ENCODE assay signal across 3 fruit fly cellular contexts in the genomic region with DNA sequence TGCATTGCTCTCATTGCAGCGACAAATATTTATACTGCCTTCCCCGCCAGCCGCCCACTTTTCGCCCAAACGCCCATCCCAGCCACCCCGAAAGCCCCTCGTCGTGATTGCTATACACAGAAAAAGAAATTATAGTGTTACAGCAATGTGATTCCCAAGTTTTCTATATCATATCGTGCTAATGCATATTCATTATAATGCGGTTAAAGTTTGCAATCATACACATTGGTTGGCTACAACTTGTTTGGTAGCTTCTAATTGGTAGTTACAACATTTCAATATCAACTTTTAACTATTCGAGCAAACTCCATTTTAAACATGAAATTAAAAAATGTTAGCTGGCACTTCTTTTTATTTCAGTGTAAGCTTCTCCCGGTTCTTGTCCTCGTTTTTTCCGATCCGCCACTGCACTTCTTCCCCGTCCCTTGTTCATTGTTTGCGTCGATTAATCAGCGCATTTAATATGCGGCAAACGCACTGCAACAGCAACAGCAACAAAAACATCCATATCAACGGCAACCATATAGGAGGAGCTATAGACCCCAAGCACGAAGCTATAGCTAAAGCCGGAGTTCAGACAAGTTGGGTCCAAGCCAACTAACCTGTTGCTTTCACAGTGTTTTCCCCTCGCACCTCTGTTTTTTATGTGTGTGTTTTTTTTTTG.
A peak's percentile ranks its signal among the peaks of the same experiment; 100 is the strongest.
TF ChIP-seq lines count a peak whose summit lies in the region.

No protein-coding gene starts in this region.

TF ChIP-seq in whole organism, embryonic, 481 proteins besides CTCF, POLR2A, EP300 and RAD21 (continued from another document and continues in another):
- TF ChIP-seq bab2 (GFP tag; optimal IDR thresholded peaks at IDR 0.05; lab: Kevin White, UChicago) (peak; percentile 16), CG10979 (tag; optimal IDR thresholded peaks at IDR 0.05; lab: Kevin White, UChicago) (peak; percentile 57), az2 (GFP tag; optimal IDR thresholded peaks at IDR 0.05; lab: Kevin White, UChicago) (peak; percentile 21), NC2β (GFP tag; optimal IDR thresholded peaks at IDR 0.05; lab: Kevin White, UChicago) (no peak), Oli (tag; optimal IDR thresholded peaks at IDR 0.05; lab: Kevin White, UChicago) (peak; percentile 28), CG2712 (tag; optimal IDR thresholded peaks at IDR 0.05; lab: Kevin White, UChicago) (peak; percentile 40), phol (tag; optimal IDR thresholded peaks at IDR 0.05; lab: Kevin White, UChicago) (peak; percentile 58), Drgx (GFP tag; IDR thresholded peaks at IDR 0.05; lab: Robert Waterston, UW) (peak; percentile 75), lbe (GFP tag; optimal IDR thresholded peaks at IDR 0.05; lab: Kevin White, UChicago) (peak; percentile 18), Scr (GFP tag; IDR thresholded peaks at IDR 0.05; lab: Robert Waterston, UW; ENCODE audit: partially characterized antibody) (no peak), CG13424 (tag; optimal IDR thresholded peaks at IDR 0.05; lab: Kevin White, UChicago) (peak; percentile 12), CG18262 (tag; optimal IDR thresholded peaks at IDR 0.05; lab: Kevin White, UChicago) (peak; percentile 41), cad (GFP tag; optimal IDR thresholded peaks at IDR 0.05; lab: Kevin White, UChicago) (no peak), CG6813 (GFP tag; optimal IDR thresholded peaks at IDR 0.05; lab: Kevin White, UChicago) (peak; percentile 5), Blimp-1 (GFP tag; optimal IDR thresholded peaks at IDR 0.05; lab: Kevin White, UChicago) (peak; percentile 47), CG16779 (GFP tag; IDR thresholded peaks at IDR 0.05; lab: Robert Waterston, UW) (no peak), D (optimal IDR thresholded peaks at IDR 0.05; lab: Kevin White, UChicago) (no peak), D (GFP tag; optimal IDR thresholded peaks at IDR 0.05; lab: Kevin White, UChicago) (peak; percentile 15), ATbp (GFP tag; optimal IDR thresholded peaks at IDR 0.05; lab: Kevin White, UChicago) (peak; percentile 41), CG4404 (GFP tag; IDR thresholded peaks at IDR 0.05; lab: Robert Waterston, UW) (no peak), sens (GFP tag; lab: Kevin White, UChicago) (peak; percentile 90), nmo (GFP tag; optimal IDR thresholded peaks at IDR 0.05; lab: Kevin White, UChicago) (peak; percentile 56), Asciz (GFP tag; optimal IDR thresholded peaks at IDR 0.05; lab: Kevin White, UChicago) (peak; percentile 46), Xbp1 (GFP tag; optimal IDR thresholded peaks at IDR 0.05; lab: Kevin White, UChicago) (no peak), wor (GFP tag; IDR thresholded peaks at IDR 0.05; lab: Robert Waterston, UW) (0 out of 2 replicates have a peak, but pooled peaks have one; percentile 36), Gsc (GFP tag; IDR thresholded peaks at IDR 0.05; lab: Robert Waterston, UW) (no peak), crol (GFP tag; IDR thresholded peaks at IDR 0.05; lab: Robert Waterston, UW) (0 out of 2 replicates have a peak, but pooled peaks have one; percentile 33), CG3995 (GFP tag; optimal IDR thresholded peaks at IDR 0.05; lab: Kevin White, UChicago) (no peak), sisA (GFP tag; IDR thresholded peaks at IDR 0.05; lab: Robert Waterston, UW) (peak; percentile 30; the same call in 1 of the 2 replicates), salm (tag; optimal IDR thresholded peaks at IDR 0.05; lab: Kevin White, UChicago) (no peak), lola (GFP tag; optimal IDR thresholded peaks at IDR 0.05; lab: Kevin White, UChicago) (peak in 1 of 3 experiments; percentile 54), hbn (GFP tag; IDR thresholded peaks at IDR 0.05; lab: Robert Waterston, UW; ENCODE audit: partially characterized antibody) (no peak), CG7556 (GFP tag; optimal IDR thresholded peaks at IDR 0.05; lab: Kevin White, UChicago) (no peak), Hr3 (GFP tag; optimal IDR thresholded peaks at IDR 0.05; lab: Kevin White, UChicago) (peak; percentile 19), fd96Cb (tag; optimal IDR thresholded peaks at IDR 0.05; lab: Kevin White, UChicago) (peak; percentile 41), CG2875 (GFP tag; optimal IDR thresholded peaks at IDR 0.05; lab: Kevin White, UChicago) (peak; percentile 20), Dek (tag; optimal IDR thresholded peaks at IDR 0.05; lab: Kevin White, UChicago) (no peak), CG12391 (tag; optimal IDR thresholded peaks at IDR 0.05; lab: Kevin White, UChicago) (peak; percentile 29), CG5180 (GFP tag; optimal IDR thresholded peaks at IDR 0.05; lab: Kevin White, UChicago) (peak; percentile 88), CG10274 (GFP tag; optimal IDR thresholded peaks at IDR 0.05; lab: Kevin White, UChicago) (no peak), CG30403 (GFP tag; optimal IDR thresholded peaks at IDR 0.05; lab: Kevin White, UChicago) (peak; percentile 16)

TF ChIP-seq in whole organism, prepupa, 60 proteins besides CTCF, POLR2A, EP300 and RAD21 (continued from another document):
- peak; percentile 93 for TF ChIP-seq CG10669 (GFP tag; optimal IDR thresholded peaks at IDR 0.05; lab: Kevin White, UChicago)
- peak; percentile 83 for TF ChIP-seq eg (GFP tag; IDR thresholded peaks at IDR 0.05; lab: Robert Waterston, UW)
- TF ChIP-seq OdsH (GFP tag; optimal IDR thresholded peaks at IDR 0.05; lab: Kevin White, UChicago) = peak; percentile 89
- TF ChIP-seq CG7368 (GFP tag; optimal IDR thresholded peaks at IDR 0.05; lab: Kevin White, UChicago) = peak; percentile 81
- TF ChIP-seq CG8632 (GFP tag; optimal IDR thresholded peaks at IDR 0.05; lab: Kevin White, UChicago) = peak; percentile 83
- peak; percentile 88 for TF ChIP-seq Sox102F (GFP tag; optimal IDR thresholded peaks at IDR 0.05; lab: Kevin White, UChicago)
- TF ChIP-seq CG15336 (GFP tag; IDR thresholded peaks at IDR 0.05; lab: Robert Waterston, UW) = peak; percentile 91
- peak; percentile 87 for TF ChIP-seq fd59A (GFP tag; optimal IDR thresholded peaks at IDR 0.05; lab: Kevin White, UChicago)
- TF ChIP-seq acj6 (GFP tag; optimal IDR thresholded peaks at IDR 0.05; lab: Kevin White, UChicago) = peak; percentile 90
- TF ChIP-seq CG11294 (GFP tag; IDR thresholded peaks at IDR 0.05; lab: Robert Waterston, UW) = peak; percentile 57
- TF ChIP-seq Ets96B (tag; optimal IDR thresholded peaks at IDR 0.05; lab: Kevin White, UChicago) = peak; percentile 89
- peak; percentile 92 for TF ChIP-seq CG6808 (GFP tag; optimal IDR thresholded peaks at IDR 0.05; lab: Kevin White, UChicago)
- TF ChIP-seq Eip78C (GFP tag; lab: Kevin White, UChicago) = peak; percentile 97
- peak; percentile 86 for TF ChIP-seq CG1621 (tag; optimal IDR thresholded peaks at IDR 0.05; lab: Kevin White, UChicago)
- TF ChIP-seq Sox15 (GFP tag; optimal IDR thresholded peaks at IDR 0.05; lab: Kevin White, UChicago) = peak; percentile 89
- peak; percentile 93 for TF ChIP-seq Hr4 (GFP tag; optimal IDR thresholded peaks at IDR 0.05; lab: Kevin White, UChicago)
- peak; percentile 86 for TF ChIP-seq CG11902 (GFP tag; optimal IDR thresholded peaks at IDR 0.05; lab: Kevin White, UChicago)
- peak; percentile 94 for TF ChIP-seq CG31627 (GFP tag; optimal IDR thresholded peaks at IDR 0.05; lab: Kevin White, UChicago)
- TF ChIP-seq svp (GFP tag; lab: Kevin White, UChicago) = peak; percentile 98
- TF ChIP-seq achi (GFP tag; optimal IDR thresholded peaks at IDR 0.05; lab: Kevin White, UChicago) = peak; percentile 88
- no peak for TF ChIP-seq CG4318 (GFP tag; optimal IDR thresholded peaks at IDR 0.05; lab: Kevin White, UChicago)
- peak; percentile 87 for TF ChIP-seq Ets21C (GFP tag; optimal IDR thresholded peaks at IDR 0.05; lab: Kevin White, UChicago)
- TF ChIP-seq Eip75B (GFP tag; optimal IDR thresholded peaks at IDR 0.05; lab: Kevin White, UChicago) = peak; percentile 93
- TF ChIP-seq Sox14 (GFP tag; optimal IDR thresholded peaks at IDR 0.05; lab: Kevin White, UChicago) = peak; percentile 95
- peak; percentile 85 for TF ChIP-seq CG8119 (GFP tag; IDR thresholded peaks at IDR 0.05; lab: Robert Waterston, UW)
- peak; percentile 91 for TF ChIP-seq CG6792 (GFP tag; optimal IDR thresholded peaks at IDR 0.05; lab: Kevin White, UChicago)
- TF ChIP-seq ss (GFP tag; optimal IDR thresholded peaks at IDR 0.05; lab: Kevin White, UChicago) = peak; percentile 79 to 90
- peak; percentile 92 for TF ChIP-seq pdm3 (GFP tag; optimal IDR thresholded peaks at IDR 0.05; lab: Kevin White, UChicago)
- TF ChIP-seq CG6854 (GFP tag; optimal IDR thresholded peaks at IDR 0.05; lab: Kevin White, UChicago) = peak; percentile 78
- TF ChIP-seq dsx (GFP tag; optimal IDR thresholded peaks at IDR 0.05; lab: Kevin White, UChicago; ENCODE audit: poor library complexity, severe bottlenecking) = no peak
- peak; percentile 67 for TF ChIP-seq Gug (GFP tag; IDR thresholded peaks at IDR 0.05; lab: Robert Waterston, UW)
- peak; percentile 48 for TF ChIP-seq vri (GFP tag; optimal IDR thresholded peaks at IDR 0.05; lab: Kevin White, UChicago)
- peak; percentile 94 for TF ChIP-seq esn (GFP tag; optimal IDR thresholded peaks at IDR 0.05; lab: Kevin White, UChicago)
- TF ChIP-seq Hr38 (GFP tag; optimal IDR thresholded peaks at IDR 0.05; lab: Kevin White, UChicago) = no peak
- peak; percentile 92 for TF ChIP-seq cyc (GFP tag; optimal IDR thresholded peaks at IDR 0.05; lab: Kevin White, UChicago)
- TF ChIP-seq Blimp-1 (GFP tag; optimal IDR thresholded peaks at IDR 0.05; lab: Kevin White, UChicago) = peak; percentile 67
- TF ChIP-seq CG11762 (GFP tag; optimal IDR thresholded peaks at IDR 0.05; lab: Kevin White, UChicago; ENCODE audit: insufficient read depth) = peak; percentile 83
- peak; percentile 85 for TF ChIP-seq CG34406 (GFP tag; optimal IDR thresholded peaks at IDR 0.05; lab: Kevin White, UChicago)
- TF ChIP-seq Lpt (GFP tag; optimal IDR thresholded peaks at IDR 0.05; lab: Kevin White, UChicago) = peak; percentile 81
- TF ChIP-seq Eip93F (GFP tag; optimal IDR thresholded peaks at IDR 0.05; lab: Kevin White, UChicago) = peak; percentile 74
TF ChIP-seq in whole organism, prepupa: peak in this region for 56.

TF ChIP-seq in whole organism, wandering third instar larva, 38 proteins besides CTCF, POLR2A, EP300 and RAD21 (continued from another document):
- TF ChIP-seq CG32264 (GFP tag; optimal IDR thresholded peaks at IDR 0.05; lab: Kevin White, UChicago) (peak; percentile 27), Hnf4 (GFP tag; optimal IDR thresholded peaks at IDR 0.05; lab: Kevin White, UChicago) (no peak), tai (GFP tag; optimal IDR thresholded peaks at IDR 0.05; lab: Kevin White, UChicago) (no peak), HLH106 (tag; optimal IDR thresholded peaks at IDR 0.05; lab: Kevin White, UChicago) (peak; percentile 85), dsf (GFP tag; optimal IDR thresholded peaks at IDR 0.05; lab: Kevin White, UChicago; ENCODE audit: borderline replicate concordance) (no peak)
